Worm (Caenorhabditis elegans) whole organism, mixed stage, embryonic: ENCODE data around the gene asp-2.

ENCODE experiments used
- M03D4.4 ChIP-seq: sonication (generic microtip); optimal IDR thresholded peaks from 2 replicates; lab custom pipeline; 2017; ENCODE audit warnings: mild to moderate bottlenecking, missing genetic modification characterization, missing compliant biosample characterization
- bed-3 ChIP-seq: fragments of 200-800 bp; sonication (Bioruptor generic); optimal IDR thresholded peaks from 3 replicates; lab custom pipeline; 2018; ENCODE audit warnings: mild to moderate bottlenecking, missing genetic modification characterization, moderate library complexity, missing compliant biosample characterization
- ceh-39 ChIP-seq: fragments of 150-350 bp; optimal IDR thresholded peaks from 2 replicates; lab custom pipeline; 2014; ENCODE audit warnings: missing biosample characterization, missing genetic modification characterization
- ceh-43 ChIP-seq: fragments of 200-800 bp; sonication (Bioruptor generic); optimal IDR thresholded peaks from 2 replicates; lab custom pipeline; 2018; ENCODE audit warnings: mild to moderate bottlenecking, missing genetic modification characterization, moderate library complexity, missing compliant biosample characterization
- ceh-83 ChIP-seq: fragments of 200-800 bp; sonication (Bioruptor generic); optimal IDR thresholded peaks from 2 replicates; lab custom pipeline; 2018; ENCODE audit warnings: mild to moderate bottlenecking, missing genetic modification characterization, missing compliant biosample characterization
- cnd-1 ChIP-seq: fragments of 200-800 bp; sonication (Bioruptor generic); optimal IDR thresholded peaks from 2 replicates; lab custom pipeline; 2018; ENCODE audit warnings: mild to moderate bottlenecking, missing genetic modification characterization, missing compliant biosample characterization
- drap-1 ChIP-seq: fragments of 200-800 bp; sonication (Bioruptor generic); optimal IDR thresholded peaks from 3 replicates; lab custom pipeline; 2018; ENCODE audit warnings: mild to moderate bottlenecking, missing genetic modification characterization, missing compliant biosample characterization
- elt-1 ChIP-seq: sonication (generic microtip); optimal IDR thresholded peaks from 2 replicates; lab custom pipeline; 2017; ENCODE audit warnings: missing genetic modification characterization, mild to moderate bottlenecking, missing compliant biosample characterization, antibody characterized with exemption, moderate library complexity, borderline replicate concordance; ENCODE audit not compliant: insufficient read depth
- elt-3 ChIP-seq: fragments of 150-350 bp; optimal IDR thresholded peaks from 2 replicates; lab custom pipeline; 2014; ENCODE audit warnings: missing biosample characterization, missing genetic modification characterization
- flh-1 ChIP-seq: fragments of 200-800 bp; sonication (Bioruptor generic); optimal IDR thresholded peaks from 2 replicates; lab custom pipeline; 2018; ENCODE audit warnings: mild to moderate bottlenecking, missing genetic modification characterization, moderate library complexity, missing compliant biosample characterization
- ham-2 ChIP-seq: fragments of 200-800 bp; sonication (Bioruptor generic); optimal IDR thresholded peaks from 2 replicates; lab custom pipeline; 2018; ENCODE audit warnings: mild to moderate bottlenecking, missing genetic modification characterization, missing compliant biosample characterization
- hlh-1 ChIP-seq: fragments of 150-350 bp; optimal IDR thresholded peaks from 2 replicates; lab custom pipeline; 2014; ENCODE audit warnings: missing biosample characterization, missing genetic modification reagents, missing genetic modification characterization
- lin-13 ChIP-seq: fragments of 150-350 bp; optimal IDR thresholded peaks from 2 replicates; lab custom pipeline; 2014; ENCODE audit warnings: missing biosample characterization, missing genetic modification characterization
- lin-32 ChIP-seq: fragments of 200-800 bp; sonication (Bioruptor generic); optimal IDR thresholded peaks from 2 replicates; lab custom pipeline; 2018; ENCODE audit warnings: mild to moderate bottlenecking, missing genetic modification characterization, missing compliant biosample characterization
- lsy-2 ChIP-seq: fragments of 150-350 bp; optimal IDR thresholded peaks from 2 replicates; lab custom pipeline; 2014; ENCODE audit warnings: missing biosample characterization, missing genetic modification characterization
- mab-5 ChIP-seq: fragments of 150-350 bp; optimal IDR thresholded peaks from 2 replicates; lab custom pipeline; 2014; ENCODE audit warnings: missing biosample characterization, missing genetic modification characterization
- mep-1 ChIP-seq: fragments of 150-350 bp; optimal IDR thresholded peaks from 2 replicates; lab custom pipeline; 2017; ENCODE audit warnings: missing biosample characterization, missing genetic modification reagents, missing genetic modification characterization, inconsistent platforms
- mls-2 ChIP-seq: sonication (generic microtip); optimal IDR thresholded peaks from 2 replicates; lab custom pipeline; 2016; ENCODE audit warnings: mild to moderate bottlenecking, missing genetic modification characterization, moderate library complexity, missing compliant biosample characterization
- nhr-12 ChIP-seq: fragments of 150-350 bp; optimal IDR thresholded peaks from 2 replicates; lab custom pipeline; 2014; ENCODE audit warnings: missing biosample characterization, missing genetic modification characterization
- nhr-2 ChIP-seq: fragments of 150-350 bp; optimal IDR thresholded peaks from 2 replicates; lab custom pipeline; 2014; ENCODE audit warnings: missing biosample characterization, missing genetic modification characterization
- nhr-237 ChIP-seq: fragments of 150-350 bp; optimal IDR thresholded peaks from 2 replicates; lab custom pipeline; 2014; ENCODE audit warnings: missing biosample characterization, missing genetic modification characterization
- nhr-76 ChIP-seq: sonication (generic microtip); optimal IDR thresholded peaks from 2 replicates; lab custom pipeline; 2017; ENCODE audit warnings: missing biosample characterization, missing genetic modification characterization
- pha-4 ChIP-seq: fragments of 150-350 bp; optimal IDR thresholded peaks from 2 replicates; lab custom pipeline; 2018; ENCODE audit warnings: missing biosample characterization, missing genetic modification reagents, missing genetic modification characterization
- snpc-4 ChIP-seq: fragments of 150-350 bp; optimal IDR thresholded peaks from 2 replicates; lab custom pipeline; 2014; ENCODE audit warnings: missing biosample characterization, missing genetic modification characterization
- unc-120 ChIP-seq: sonication (generic microtip); optimal IDR thresholded peaks from 2 replicates; lab custom pipeline; 2017; ENCODE audit warnings: missing genetic modification characterization, missing compliant biosample characterization; ENCODE audit not compliant: poor library complexity, severe bottlenecking
- unc-39 ChIP-seq: fragments of 150-350 bp; optimal IDR thresholded peaks from 2 replicates; lab custom pipeline; 2014; ENCODE audit warnings: missing biosample characterization, missing genetic modification characterization
- unc-62 ChIP-seq: fragments of 150-350 bp; optimal IDR thresholded peaks from 2 replicates; lab custom pipeline; 2014; ENCODE audit warnings: missing biosample characterization, missing genetic modification reagents, missing genetic modification characterization
- zip-8 ChIP-seq: fragments of 150-350 bp; optimal IDR thresholded peaks from 2 replicates; lab custom pipeline; 2014; ENCODE audit warnings: missing biosample characterization, missing genetic modification characterization
- ztf-11 ChIP-seq: fragments of 150-350 bp; optimal IDR thresholded peaks from 2 replicates; lab custom pipeline; 2014; ENCODE audit warnings: missing biosample characterization, missing genetic modification characterization

The asp-2 gene

DNA sequence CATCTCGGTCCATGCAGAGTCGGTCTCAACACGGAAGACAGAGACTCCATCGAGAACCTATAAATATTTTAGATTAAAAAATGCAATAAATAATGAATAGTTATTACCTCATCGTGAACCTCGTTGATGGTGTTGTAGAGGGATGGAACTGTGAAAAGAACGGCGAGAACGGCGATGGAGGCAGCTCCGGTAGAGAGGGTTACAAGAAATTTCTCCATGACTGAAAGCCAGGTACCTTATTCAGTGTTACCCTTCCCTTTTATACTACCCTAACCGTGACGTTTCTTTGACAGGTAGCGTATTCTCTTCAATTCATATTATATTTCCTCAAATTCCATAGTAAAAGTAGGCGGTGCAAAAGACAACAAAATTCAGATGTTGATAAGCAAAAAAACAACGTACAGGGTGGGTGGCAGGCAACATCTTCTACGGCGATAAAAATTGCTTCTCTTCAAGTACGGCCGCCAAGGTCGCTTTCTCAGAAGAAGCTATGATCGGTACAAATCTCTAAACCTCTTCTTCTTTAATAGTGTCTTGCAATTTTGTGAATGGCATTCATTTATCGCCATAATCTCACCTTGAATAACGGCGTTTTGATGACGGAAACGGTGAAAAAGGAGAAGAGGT is 37.7 kb upstream of the asp-2 start, which contains the start of gene col-10:
Gene col-10, minus strand, starts transcription at position 235 of the 627 bp plus-strand sequence.
- no peak for TF ChIP-seq unc-120
- TF ChIP-seq cnd-1, result no peak
- TF ChIP-seq ham-2 (GFP tag; lab: Kevin White, UChicago), result peak; percentile 66

DNA sequence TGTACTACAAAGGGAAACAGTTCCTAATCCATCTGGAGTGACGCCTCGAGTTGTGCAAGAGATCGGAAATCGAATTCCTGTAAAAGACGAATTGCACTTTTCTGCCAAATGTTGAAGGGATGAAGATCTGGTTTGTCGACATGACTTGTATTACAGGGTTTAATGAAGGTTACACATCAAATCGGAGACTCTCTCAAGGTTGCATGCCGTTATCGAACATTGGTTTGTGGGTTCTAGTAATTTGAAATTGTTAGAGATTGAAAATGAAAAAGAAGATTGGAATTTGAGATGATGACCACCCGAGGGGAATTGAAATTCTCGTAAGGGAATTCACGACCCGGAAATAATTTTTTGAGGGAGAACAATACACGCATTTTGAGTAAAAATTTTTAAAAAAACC is 36.6 kb upstream of the asp-2 start:
- no peak for TF ChIP-seq ztf-11 (tag; lab: Kevin White, UChicago)
- TF ChIP-seq unc-62, result no peak
- no peak for TF ChIP-seq ham-2 (GFP tag; lab: Kevin White, UChicago)
- no peak for TF ChIP-seq unc-39 (tag; lab: Kevin White, UChicago)
- no peak for TF ChIP-seq lin-13 (tag; lab: Kevin White, UChicago)
- TF ChIP-seq lsy-2, result no peak
- no peak for TF ChIP-seq cnd-1

- TF ChIP-seq ceh-39 (tag; lab: Kevin White, UChicago) (no peak), ham-2 (GFP tag; lab: Kevin White, UChicago) (no peak)
- TF ChIP-seq, all 35 proteins: peak for 0
Observed at ce11 chrV:9168089-9168488, 34.8 kb upstream of the asp-2 start, which contains the start of gene B0222.11. B0222.11 (minus strand) TSS chrV:9168189.

DNA sequence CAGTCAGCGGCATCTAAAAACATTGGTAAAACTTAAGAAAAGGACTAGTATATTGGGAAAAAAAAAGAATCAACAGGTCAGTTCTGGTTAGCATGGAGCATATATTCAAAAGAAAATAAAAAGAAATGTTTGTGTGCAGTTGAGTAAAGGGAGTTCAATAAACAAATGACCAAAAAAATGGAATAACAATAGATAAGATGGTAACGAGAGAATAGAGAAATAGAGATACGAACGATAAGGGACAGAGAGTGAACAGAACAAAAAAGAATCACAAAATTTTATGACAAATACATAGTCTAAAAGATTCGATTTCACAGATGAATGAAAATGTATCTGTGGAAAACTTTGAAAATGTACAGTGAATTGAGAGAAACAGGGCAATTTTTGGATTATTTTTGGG is 29.9 kb upstream of the asp-2 start, which contains the start of gene gad-3:
Gene gad-3, minus strand, starts transcription at position 17 of the 400 bp plus-strand sequence.
- no peak for TF ChIP-seq unc-62
- TF ChIP-seq, all 35 proteins: peak for 0

DNA sequence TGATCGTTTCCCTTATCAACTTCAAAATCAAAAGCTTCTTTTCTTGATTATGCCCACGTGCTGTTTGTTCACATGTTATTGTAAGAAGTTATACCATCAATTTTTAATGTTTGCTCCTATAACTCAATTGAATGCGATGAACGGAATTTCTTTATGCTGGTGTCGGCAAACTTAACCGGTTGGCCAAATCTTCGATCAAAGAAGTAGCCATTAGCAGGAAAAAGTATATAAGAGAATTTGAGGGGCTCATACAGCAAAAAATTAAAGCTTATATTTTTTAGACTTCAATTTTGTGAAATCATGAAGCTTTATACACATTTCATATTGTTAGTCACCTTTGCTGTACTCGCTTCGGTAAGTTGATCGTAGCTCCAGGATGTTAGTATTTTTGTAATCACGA is 29.1 kb upstream of the asp-2 start, which contains the start of gene pqn-16:
Gene pqn-16, plus strand, starts transcription at position 301 of the 400 bp plus-strand sequence.
- TF ChIP-seq hlh-1 (tag; lab: Kevin White, UChicago) (no peak), nhr-2 (tag; lab: Kevin White, UChicago) (no peak), ham-2 (GFP tag; lab: Kevin White, UChicago) (no peak), lin-13 (tag; lab: Kevin White, UChicago) (no peak), zip-8 (tag; lab: Kevin White, UChicago) (no peak), mab-5 (no peak), unc-120 (no peak), nhr-237 (no peak), nhr-12 (tag; lab: Kevin White, UChicago) (no peak), mep-1 (tag; lab: Kevin White, UChicago) (no peak), elt-1 (tag; lab: Kevin White, UChicago) (no peak), bed-3 (GFP tag; lab: Kevin White, UChicago) (no peak), lin-32 (GFP tag; lab: Kevin White, UChicago) (no peak), mls-2 (tag; lab: Kevin White, UChicago) (no peak), M03D4.4 (no peak), flh-1 (GFP tag; lab: Kevin White, UChicago) (no peak), nhr-76 (tag; lab: Kevin White, UChicago) (no peak), snpc-4 (no peak), elt-3 (no peak), drap-1 (no peak)
- TF ChIP-seq, all 35 proteins: peak for 0

- TF ChIP-seq nhr-237, result peak; percentile 86
- peak; percentile 15 for TF ChIP-seq nhr-2 (tag; lab: Kevin White, UChicago)
- no peak for TF ChIP-seq hlh-1 (tag; lab: Kevin White, UChicago)
- no peak for TF ChIP-seq nhr-76 (tag; lab: Kevin White, UChicago)
- peak; percentile 62 for TF ChIP-seq zip-8 (tag; lab: Kevin White, UChicago)
- TF ChIP-seq lsy-2, result no peak
- TF ChIP-seq elt-3, result no peak
- no peak for TF ChIP-seq ceh-83 (GFP tag; lab: Kevin White, UChicago)
- no peak for TF ChIP-seq ceh-39 (tag; lab: Kevin White, UChicago)
- TF ChIP-seq ztf-11 (tag; lab: Kevin White, UChicago), result no peak
- TF ChIP-seq lin-32 (GFP tag; lab: Kevin White, UChicago), result peak; percentile 42
- peak; percentile 38 for TF ChIP-seq unc-62
- TF ChIP-seq mls-2 (tag; lab: Kevin White, UChicago), result peak; percentile 32
- peak; percentile 34 for TF ChIP-seq drap-1
- TF ChIP-seq bed-3 (GFP tag; lab: Kevin White, UChicago), result no peak
- TF ChIP-seq M03D4.4, result peak; percentile 60
- TF ChIP-seq flh-1 (GFP tag; lab: Kevin White, UChicago), result no peak
- no peak for TF ChIP-seq snpc-4
- TF ChIP-seq lin-13 (tag; lab: Kevin White, UChicago), result peak; percentile 78
- TF ChIP-seq ceh-43 (GFP tag; lab: Kevin White, UChicago), result peak; percentile 56
- peak; percentile 84 for TF ChIP-seq pha-4 (tag; lab: Kevin White, UChicago)
- TF ChIP-seq mep-1 (tag; lab: Kevin White, UChicago), result peak; percentile 93
Observed at ce11 chrV:9175218-9175837, 27.5 kb upstream of the asp-2 start, which contains the start of gene spas-1. spas-1 (plus strand) TSS chrV:9175789.
